Worm (Caenorhabditis elegans) whole organism, L4 larva: Measurements from ENCODE around the gene F17C11.2.

ENCODE experiments used
- D1046.2 ChIP-seq: fragments of 200-800 bp; sonication (Bioruptor generic); IDR thresholded peaks from 2 replicates; pipeline ENCODE4 v1.3.6; 2022; ENCODE audit warnings: missing genetic modification characterization, missing compliant biosample characterization
- F44E2.7 ChIP-seq: fragments of 200-800 bp; sonication (Bioruptor generic); IDR thresholded peaks from 2 replicates; pipeline ENCODE4 v2.1.2; 2022; ENCODE audit warnings: missing genetic modification characterization, missing compliant biosample characterization
- R02D3.7 ChIP-seq: fragments of 150-350 bp; sonication (generic microtip); optimal IDR thresholded peaks from 3 replicates; lab custom pipeline; 2014; ENCODE audit warnings: missing biosample characterization, missing genetic modification characterization
- T26A8.4 ChIP-seq: fragments of 200-800 bp; sonication (Bioruptor generic); IDR thresholded peaks from 2 replicates; pipeline ENCODE4 v1.3.6; 2022; ENCODE audit warnings: missing genetic modification characterization, missing compliant biosample characterization
- Y105C5A.15 ChIP-seq: fragments of 200-800 bp; sonication (Bioruptor generic); IDR thresholded peaks from 2 replicates; pipeline ENCODE4 v1.3.6; 2022; ENCODE audit warnings: missing genetic modification characterization, missing compliant biosample characterization
- Y75B8A.6 ChIP-seq: fragments of 200-800 bp; sonication (Bioruptor generic); IDR thresholded peaks from 2 replicates; pipeline ENCODE4 v1.3.6; 2022; ENCODE audit warnings: missing genetic modification reagents, missing genetic modification characterization, missing compliant biosample characterization
- ZK337.2 ChIP-seq: fragments of 200-800 bp; sonication (Bioruptor generic); IDR thresholded peaks from 2 replicates; pipeline ENCODE4 v1.3.6; 2022; ENCODE audit warnings: missing genetic modification reagents, missing genetic modification characterization, missing compliant biosample characterization
- aha-1 ChIP-seq: fragments of 150-350 bp; peaks from one replicate; lab custom pipeline; 2014; ENCODE audit warnings: missing biosample characterization, missing genetic modification characterization
- ama-1 ChIP-seq: fragments of 150-350 bp; optimal IDR thresholded peaks from 2 replicates; lab custom pipeline; 2014; ENCODE audit warnings: inconsistent platforms, mixed read lengths
- attf-4 ChIP-seq: sonication (generic microtip); optimal IDR thresholded peaks from 3 replicates; lab custom pipeline; 2017; ENCODE audit warnings: missing biosample characterization, missing genetic modification characterization
- daf-16 ChIP-seq, 3 experiments: sonication (generic microtip); optimal IDR thresholded peaks; 2 replicates each; lab custom pipeline; 2016 to 2017; ENCODE audit warnings: missing genetic modification characterization in 3 of 3, missing genetic modification reagents in 3 of 3, mild to moderate bottlenecking in 2 of 3, missing compliant biosample characterization in 2 of 3, missing biosample characterization in 1 of 3, moderate library complexity in 1 of 3
- daf-19 ChIP-seq: fragments of 200-800 bp; sonication (Bioruptor generic); conservative IDR thresholded peaks from 2 replicates; pipeline ENCODE4 v1.3.6; 2022; ENCODE audit warnings: missing genetic modification characterization, missing compliant biosample characterization
- daf-8 ChIP-seq: fragments of 200-800 bp; sonication (Bioruptor generic); IDR thresholded peaks from 2 replicates; pipeline ENCODE4 v1.3.6; 2022; ENCODE audit warnings: missing genetic modification characterization, missing compliant biosample characterization
- dve-1 ChIP-seq: sonication (generic microtip); optimal IDR thresholded peaks from 2 replicates; lab custom pipeline; 2017; ENCODE audit warnings: antibody characterized with exemption, mild to moderate bottlenecking, missing genetic modification characterization, missing compliant biosample characterization; ENCODE audit not compliant: insufficient read depth
- egl-27 ChIP-seq: sonication (generic microtip); optimal IDR thresholded peaks from 3 replicates; lab custom pipeline; 2017; ENCODE audit warnings: missing biosample characterization, missing genetic modification reagents, missing genetic modification characterization
- fkh-10 ChIP-seq: fragments of 150-350 bp; optimal IDR thresholded peaks from 2 replicates; lab custom pipeline; 2014; ENCODE audit warnings: missing biosample characterization, missing genetic modification reagents, missing genetic modification characterization
- fos-1 ChIP-seq: fragments of 150-350 bp; optimal IDR thresholded peaks from 2 replicates; lab custom pipeline; 2014; ENCODE audit warnings: missing biosample characterization, missing genetic modification characterization
- hif-1 ChIP-seq, 2 experiments: sonication (generic microtip); optimal IDR thresholded peaks; 2 replicates each; lab custom pipeline; 2016 to 2017; ENCODE audit warnings: missing compliant biosample characterization in 2 of 2, missing genetic modification characterization in 2 of 2, missing genetic modification reagents in 2 of 2, missing genotype in 2 of 2, mild to moderate bottlenecking in 1 of 2
- hlh-11 ChIP-seq: fragments of 200-800 bp; sonication (Bioruptor generic); optimal IDR thresholded peaks from 2 replicates; lab custom pipeline; 2018; ENCODE audit warnings: mild to moderate bottlenecking, missing genetic modification characterization, missing compliant biosample characterization
- hmg-1.1 ChIP-seq: fragments of 200-800 bp; sonication (Bioruptor generic); IDR thresholded peaks from 2 replicates; pipeline ENCODE4 v1.3.6; 2022; ENCODE audit warnings: missing genetic modification reagents, missing genetic modification characterization, missing compliant biosample characterization
- jun-1 ChIP-seq: fragments of 150-350 bp; optimal IDR thresholded peaks from 2 replicates; lab custom pipeline; 2014; ENCODE audit warnings: missing biosample characterization, missing genetic modification reagents, missing genetic modification characterization
- lim-7 ChIP-seq: fragments of 200-800 bp; sonication (Bioruptor generic); IDR thresholded peaks from 2 replicates; pipeline ENCODE4 v1.3.6; 2022; ENCODE audit warnings: missing genetic modification characterization, missing compliant biosample characterization
- lin-1 ChIP-seq: fragments of 200-800 bp; sonication (Bioruptor generic); IDR thresholded peaks from 2 replicates; pipeline ENCODE4 v1.3.6; 2022; ENCODE audit warnings: missing genetic modification reagents, missing genetic modification characterization, missing compliant biosample characterization
- lin-13 ChIP-seq: fragments of 150-350 bp; optimal IDR thresholded peaks from 2 replicates; lab custom pipeline; 2014; ENCODE audit warnings: missing biosample characterization, missing genetic modification reagents, missing genetic modification characterization
- lin-15B ChIP-seq: fragments of 150-350 bp; sonication (generic microtip); optimal IDR thresholded peaks from 3 replicates; lab custom pipeline; 2014; ENCODE audit warnings: missing biosample characterization, missing genetic modification characterization
- lin-38 ChIP-seq: fragments of 200-800 bp; sonication (Bioruptor generic); IDR thresholded peaks from 2 replicates; pipeline ENCODE4 v1.3.6; 2022; ENCODE audit warnings: missing genetic modification reagents, missing genetic modification characterization, missing compliant biosample characterization
- lin-39 ChIP-seq: fragments of 150-350 bp; optimal IDR thresholded peaks from 2 replicates; lab custom pipeline; 2014; ENCODE audit warnings: missing biosample characterization, missing genetic modification reagents, missing genetic modification characterization
- madf-5 ChIP-seq, 2 experiments: fragments of 200-800 bp; sonication (Bioruptor generic); IDR thresholded peaks; 2 replicates each; pipeline ENCODE4 v1.3.6; 2022; ENCODE audit warnings: missing compliant biosample characterization in 2 of 2, missing genetic modification characterization in 2 of 2
- mep-1 ChIP-seq: fragments of 150-350 bp; sonication (generic microtip); optimal IDR thresholded peaks from 3 replicates; lab custom pipeline; 2014; ENCODE audit warnings: missing biosample characterization, missing genetic modification characterization
- mes-2 ChIP-seq: sonication (generic microtip); optimal IDR thresholded peaks from 2 replicates; lab custom pipeline; 2016; ENCODE audit warnings: missing genotype, mild to moderate bottlenecking, missing genetic modification characterization, missing compliant biosample characterization; ENCODE audit not compliant: poor library complexity, severe bottlenecking
- nhr-28 ChIP-seq: fragments of 150-350 bp; optimal IDR thresholded peaks from 2 replicates; lab custom pipeline; 2014; ENCODE audit warnings: missing biosample characterization, missing genetic modification characterization
- nhr-76 ChIP-seq: fragments of 150-350 bp; optimal IDR thresholded peaks from 2 replicates; lab custom pipeline; 2014; ENCODE audit warnings: missing biosample characterization, missing genetic modification characterization
- pqm-1 ChIP-seq: sonication (generic microtip); optimal IDR thresholded peaks from 2 replicates; lab custom pipeline; 2017; ENCODE audit warnings: missing biosample characterization, missing genetic modification characterization
- saeg-2 ChIP-seq: fragments of 200-800 bp; sonication (Bioruptor generic); IDR thresholded peaks from 2 replicates; pipeline ENCODE4 v1.3.6; 2022; ENCODE audit warnings: missing genetic modification reagents, missing genetic modification characterization, missing compliant biosample characterization
- skn-1 ChIP-seq: fragments of 150-350 bp; optimal IDR thresholded peaks from 2 replicates; lab custom pipeline; 2014; ENCODE audit warnings: missing biosample characterization, missing genetic modification characterization
- tag-97 ChIP-seq: fragments of 200-800 bp; sonication (Bioruptor generic); IDR thresholded peaks from 2 replicates; pipeline ENCODE4 v1.3.6; 2022; ENCODE audit warnings: missing genetic modification characterization, missing compliant biosample characterization
- unc-130 ChIP-seq: sonication (generic microtip); optimal IDR thresholded peaks from 2 replicates; lab custom pipeline; 2016; ENCODE audit warnings: missing genetic modification reagents, missing genetic modification characterization, missing compliant biosample characterization
- unc-62 ChIP-seq, 3 experiments: fragments of 150-350 bp in 1 of 3; sonication (generic microtip); optimal IDR thresholded peaks in 2 of 3; peaks in 1 of 3; 1 replicate in 1 of 3; 2 replicates in 2 of 3; lab custom pipeline; 2014 to 2017; ENCODE audit warnings: missing biosample characterization in 3 of 3, missing genetic modification characterization in 3 of 3, missing genetic modification reagents in 3 of 3, missing genotype in 1 of 3
- vab-7 ChIP-seq: fragments of 200-800 bp; sonication (Bioruptor generic); IDR thresholded peaks from 2 replicates; pipeline ENCODE4 v1.3.6; 2022; ENCODE audit warnings: missing genetic modification reagents, missing genetic modification characterization, missing compliant biosample characterization
- zag-1 ChIP-seq: fragments of 150-350 bp; optimal IDR thresholded peaks from 2 replicates; lab custom pipeline; 2014; ENCODE audit warnings: missing biosample characterization, missing genetic modification characterization
- zfp-2 ChIP-seq: sonication (generic microtip); optimal IDR thresholded peaks from 2 replicates; lab custom pipeline; 2016; ENCODE audit warnings: mild to moderate bottlenecking, missing genetic modification characterization, missing compliant biosample characterization
- zfp-3 ChIP-seq: fragments of 200-800 bp; sonication (Bioruptor generic); conservative IDR thresholded peaks from 2 replicates; pipeline ENCODE4 v1.3.6; 2022; ENCODE audit warnings: missing genetic modification reagents, missing genetic modification characterization, missing compliant biosample characterization
- zip-11 ChIP-seq: fragments of 200-800 bp; sonication (Bioruptor generic); IDR thresholded peaks from 2 replicates; pipeline ENCODE4 v1.3.6; 2022; ENCODE audit warnings: missing genetic modification characterization, missing compliant biosample characterization
- zip-2 ChIP-seq: fragments of 150-350 bp; optimal IDR thresholded peaks from 2 replicates; lab custom pipeline; 2014; ENCODE audit warnings: missing biosample characterization, missing genetic modification characterization
- ztf-11 ChIP-seq: fragments of 150-350 bp; optimal IDR thresholded peaks from 2 replicates; lab custom pipeline; 2014; ENCODE audit warnings: missing biosample characterization, missing genetic modification characterization

F17C11.2 gene

DNA sequence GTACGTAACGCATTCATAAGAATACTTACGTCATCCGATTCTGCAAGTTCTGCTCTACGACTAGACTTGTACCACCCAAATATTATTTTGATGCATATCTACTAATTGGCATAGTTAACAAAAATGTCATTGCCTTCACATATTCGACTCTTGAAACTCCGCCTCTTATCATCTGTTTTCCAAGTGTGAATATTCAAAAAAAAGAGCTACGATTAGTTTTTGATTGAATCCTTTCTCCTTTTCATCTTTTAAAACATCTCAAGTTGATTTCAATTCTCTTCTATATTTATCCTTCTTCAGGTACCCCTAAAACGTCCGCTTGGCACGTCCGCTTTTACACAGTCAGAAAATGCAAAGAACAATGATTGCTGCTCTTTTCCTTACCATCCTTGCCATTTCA lies at the start of gene F17C11.2:
Gene F17C11.2, plus strand, starts transcription at position 301 of the 400 bp plus-strand sequence.
- no peak for TF ChIP-seq jun-1 (tag; lab: Kevin White, UChicago)
- no peak for TF ChIP-seq mes-2 (tag; lab: Kevin White, UChicago)
- TF ChIP-seq aha-1 (tag; lab: Kevin White, UChicago), result peak; percentile 38
- TF ChIP-seq zag-1 (tag; lab: Kevin White, UChicago), result no peak
- TF ChIP-seq lin-38 (GFP tag; lab: Robert Waterston, UW), result no peak
- TF ChIP-seq ama-1 (lab: Kevin White, UChicago), result no peak
- TF ChIP-seq D1046.2 (GFP tag; lab: Robert Waterston, UW), result no peak
- TF ChIP-seq lin-15B (tag; lab: Kevin White, UChicago), result no peak
- no peak for TF ChIP-seq daf-19 (GFP tag; lab: Robert Waterston, UW)
- TF ChIP-seq, all 104 proteins: peak for 1

ce11 chrV:10898629-10899028 lies 49.4 kb upstream of the F17C11.2 start:
- TF ChIP-seq unc-62 (GFP tag; optimal IDR thresholded peaks at IDR 0.05 in 1 of 2; lab: Kevin White, UChicago) (peak in 1 of 2 experiments; percentile 29), unc-62 (tag; optimal IDR thresholded peaks at IDR 0.05; lab: Kevin White, UChicago) (no peak), aha-1 (tag; lab: Kevin White, UChicago) (no peak)
- TF ChIP-seq, all 104 proteins: peak for 1

DNA sequence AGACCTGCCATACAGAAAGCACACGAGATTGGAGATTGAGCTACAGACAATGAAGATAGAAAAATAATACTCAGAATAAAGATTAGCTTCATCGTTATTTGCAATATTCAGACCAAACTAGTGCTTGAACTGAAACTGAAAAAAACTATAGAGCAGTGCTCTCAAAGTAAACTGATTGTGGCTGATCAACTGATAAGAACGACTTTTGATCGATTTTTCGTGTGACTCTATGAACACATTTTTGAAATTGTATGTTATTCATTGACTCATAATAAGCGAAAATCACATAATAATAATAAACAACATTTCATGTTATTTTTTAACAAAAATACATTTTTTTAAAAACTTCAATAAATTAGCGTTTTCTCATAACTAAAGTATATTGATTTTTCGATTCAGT lies 46.9 kb upstream of the F17C11.2 start, which contains the start of gene spp-16:
Gene spp-16, minus strand, starts transcription at position 179 of the 400 bp plus-strand sequence.
- peak; percentile 44 for TF ChIP-seq nhr-28 (tag; lab: Kevin White, UChicago)
- TF ChIP-seq zip-11 (GFP tag; lab: Robert Waterston, UW), result no peak
- TF ChIP-seq daf-8, result no peak
- peak; percentile 16 for TF ChIP-seq dve-1 (tag; lab: Kevin White, UChicago)
- TF ChIP-seq attf-4 (tag; lab: Kevin White, UChicago), result no peak
- TF ChIP-seq pqm-1 (tag; lab: Kevin White, UChicago), result peak; percentile 53
- no peak for TF ChIP-seq aha-1 (tag; lab: Kevin White, UChicago)
- no peak for TF ChIP-seq lin-39
- TF ChIP-seq hlh-11, result no peak
- TF ChIP-seq fos-1 (tag; lab: Kevin White, UChicago), result no peak

DNA sequence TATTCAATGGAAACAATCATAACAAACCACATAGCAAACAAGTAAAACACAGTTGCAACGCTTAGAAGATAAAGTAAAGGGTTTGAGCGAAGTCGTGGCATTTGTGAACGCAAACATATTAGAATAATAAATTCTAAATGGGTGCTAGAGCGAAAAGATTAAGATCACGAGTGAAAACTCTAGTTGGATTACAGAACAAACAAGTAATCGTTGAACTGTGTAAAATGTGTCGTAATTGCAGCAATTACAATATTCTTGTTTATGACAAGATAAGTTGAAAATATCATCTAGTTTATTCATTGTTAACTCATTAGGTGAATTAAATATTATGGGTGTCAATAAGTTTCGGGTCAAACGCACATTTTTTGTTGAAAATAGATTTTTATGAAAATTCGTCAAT lies 45.3 kb upstream of the F17C11.2 start, which contains the start of gene F32D8.8:
Gene F32D8.8, minus strand, starts transcription at position 101 of the 400 bp plus-strand sequence.
- no peak for TF ChIP-seq zfp-3 (GFP tag; lab: Robert Waterston, UW)
- TF ChIP-seq Y75B8A.6 (GFP tag; lab: Robert Waterston, UW), result no peak
- TF ChIP-seq saeg-2, result no peak
- TF ChIP-seq mep-1, result no peak
- no peak for TF ChIP-seq lin-13 (GFP tag; lab: Kevin White, UChicago)
- no peak for TF ChIP-seq attf-4 (tag; lab: Kevin White, UChicago)
- no peak for TF ChIP-seq tag-97
- TF ChIP-seq daf-16 (GFP tag; optimal IDR thresholded peaks at IDR 0.05; lab: Kevin White, UChicago), result no peak
- no peak for TF ChIP-seq daf-16 (tag; optimal IDR thresholded peaks at IDR 0.05; lab: Kevin White, UChicago)
- no peak for TF ChIP-seq ZK337.2 (GFP tag; lab: Robert Waterston, UW)
- no peak for TF ChIP-seq lin-39
- no peak for TF ChIP-seq ama-1 (lab: Kevin White, UChicago)
- no peak for TF ChIP-seq hif-1 (tag; optimal IDR thresholded peaks at IDR 0.05; lab: Kevin White, UChicago)
- no peak for TF ChIP-seq lim-7 (GFP tag; lab: Robert Waterston, UW)
- no peak for TF ChIP-seq Y105C5A.15 (GFP tag; lab: Robert Waterston, UW)

DNA sequence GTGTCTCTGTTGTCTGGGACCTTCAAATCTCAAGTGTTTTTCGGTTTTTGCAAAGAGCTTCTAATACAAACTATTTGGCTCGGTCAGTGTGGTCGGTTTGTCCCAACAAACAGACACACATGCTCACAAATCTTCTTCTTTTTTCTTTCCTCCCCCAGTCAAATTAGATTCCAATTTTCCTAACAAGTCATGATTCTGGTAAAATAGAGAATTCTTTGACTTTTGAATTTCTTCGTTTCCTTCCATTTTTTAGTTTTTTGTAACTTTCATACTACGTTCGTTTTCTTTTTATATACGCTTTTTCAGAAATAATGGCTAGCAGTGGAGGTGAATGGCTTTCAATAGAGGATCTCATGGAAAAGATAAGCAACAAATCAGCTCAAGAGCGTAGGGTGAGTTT lies 44.3 kb upstream of the F17C11.2 start, which contains the start of gene F32D8.15:
Gene F32D8.15, plus strand, starts transcription at position 301 of the 400 bp plus-strand sequence.
- TF ChIP-seq unc-130 (GFP tag; lab: Kevin White, UChicago) (no peak), fkh-10 (GFP tag; lab: Kevin White, UChicago) (no peak), dve-1 (tag; lab: Kevin White, UChicago) (no peak), aha-1 (tag; lab: Kevin White, UChicago) (no peak), madf-5 (GFP tag; IDR thresholded peaks at IDR 0.05; lab: Robert Waterston, UW) (no peak), T26A8.4 (GFP tag; lab: Robert Waterston, UW) (no peak), nhr-76 (tag; lab: Kevin White, UChicago) (no peak), skn-1 (tag; lab: Kevin White, UChicago) (no peak), egl-27 (tag; lab: Kevin White, UChicago) (no peak), vab-7 (GFP tag; lab: Robert Waterston, UW) (no peak), R02D3.7 (no peak), ztf-11 (tag; lab: Kevin White, UChicago) (no peak), lin-15B (tag; lab: Kevin White, UChicago) (no peak), hmg-1.1 (no peak), zfp-2 (tag; lab: Kevin White, UChicago) (no peak), zip-2 (tag; lab: Kevin White, UChicago) (no peak), F44E2.7 (no peak), lin-1 (no peak)
